Fruit fly (Drosophila melanogaster) whole organism, pupa: Measurements from ENCODE around the gene CG4270.

Source experiments
- CG10348 ChIP-seq: fragments of 200-800 bp; sonication (Bioruptor generic); IDR thresholded peaks from 2 replicates; pipeline ENCODE4 v1.3.6; 2022; ENCODE audit warnings: missing biosample characterization, missing genetic modification characterization
- CG12605 ChIP-seq: fragments of 200-800 bp; sonication (Bioruptor generic); IDR thresholded peaks from 2 replicates; pipeline ENCODE4 v1.3.6; 2022; ENCODE audit warnings: missing biosample characterization, missing genetic modification characterization
- CG13204 ChIP-seq: fragments of 200-800 bp; sonication (Bioruptor generic); optimal IDR thresholded peaks from 2 replicates; lab custom pipeline; 2018; ENCODE audit warnings: missing biosample characterization, mild to moderate bottlenecking, missing genetic modification characterization, moderate library complexity
- CG14655 ChIP-seq: fragments of 200-800 bp; sonication (Bioruptor generic); optimal IDR thresholded peaks from 3 replicates; lab custom pipeline; 2017; ENCODE audit warnings: mild to moderate bottlenecking, missing biosample characterization, missing genetic modification reagents, missing genetic modification characterization
- CG15710 ChIP-seq: fragments of 200-800 bp; sonication (Bioruptor generic); optimal IDR thresholded peaks from 2 replicates; lab custom pipeline; 2018; ENCODE audit warnings: missing biosample characterization, mild to moderate bottlenecking, missing genetic modification characterization, moderate library complexity
- CG17806 ChIP-seq: fragments of 200-800 bp; sonication (Bioruptor generic); optimal IDR thresholded peaks from 2 replicates; lab custom pipeline; 2018; ENCODE audit warnings: missing biosample characterization, mild to moderate bottlenecking, missing genetic modification characterization, moderate library complexity
- CG32121 ChIP-seq: fragments of 200-800 bp; sonication (Bioruptor generic); IDR thresholded peaks from 2 replicates; pipeline ENCODE4 v1.3.6; 2022; ENCODE audit warnings: missing biosample characterization, missing genetic modification characterization
- CG34367 ChIP-seq: fragments of 200-800 bp; sonication (Bioruptor generic); optimal IDR thresholded peaks from 2 replicates; lab custom pipeline; 2018; ENCODE audit warnings: missing biosample characterization, mild to moderate bottlenecking, missing genetic modification characterization
- CG4496 ChIP-seq: fragments of 200-800 bp; sonication (Bioruptor generic); IDR thresholded peaks from 3 replicates; pipeline ENCODE4 v1.3.6; 2022; ENCODE audit warnings: missing biosample characterization, missing genetic modification characterization
- CG8159 ChIP-seq: fragments of 200-800 bp; sonication (Bioruptor generic); optimal IDR thresholded peaks from 3 replicates; lab custom pipeline; 2018; ENCODE audit warnings: missing biosample characterization, mild to moderate bottlenecking, missing genetic modification characterization, moderate library complexity
- CG8301 ChIP-seq: fragments of 200-800 bp; sonication (Bioruptor generic); optimal IDR thresholded peaks from 2 replicates; lab custom pipeline; 2018; ENCODE audit warnings: missing biosample characterization, mild to moderate bottlenecking, missing genetic modification characterization
- CG9948 ChIP-seq: fragments of 200-800 bp; sonication (Bioruptor generic); optimal IDR thresholded peaks from 2 replicates; lab custom pipeline; 2018; ENCODE audit warnings: missing biosample characterization, mild to moderate bottlenecking, missing genetic modification characterization, moderate library complexity
- D1 ChIP-seq: fragments of 200-800 bp; sonication (Bioruptor generic); optimal IDR thresholded peaks from 2 replicates; lab custom pipeline; 2018; ENCODE audit warnings: missing biosample characterization, mild to moderate bottlenecking, missing genetic modification characterization, moderate library complexity
- EcR ChIP-seq: fragments of 200-800 bp; sonication (Bioruptor generic); optimal IDR thresholded peaks from 3 replicates; lab custom pipeline; 2019; ENCODE audit warnings: missing biosample characterization, missing genetic modification characterization, mild to moderate bottlenecking, moderate library complexity, missing genetic modification reagents
- Ets98B ChIP-seq: fragments of 200-800 bp; sonication (Bioruptor generic); IDR thresholded peaks from 2 replicates; pipeline ENCODE4 v1.3.6; 2022; ENCODE audit warnings: missing biosample characterization, missing genetic modification characterization
- Pif1A ChIP-seq: fragments of 200-800 bp; sonication (Bioruptor generic); optimal IDR thresholded peaks from 3 replicates; lab custom pipeline; 2016; ENCODE audit warnings: missing biosample characterization, missing genetic modification characterization
- Pif1B ChIP-seq: fragments of 200-800 bp; sonication (Bioruptor generic); optimal IDR thresholded peaks from 3 replicates; lab custom pipeline; 2016; ENCODE audit warnings: missing biosample characterization, missing genetic modification characterization
- Snoo ChIP-seq: fragments of 200-800 bp; sonication (Bioruptor generic); optimal IDR thresholded peaks from 3 replicates; lab custom pipeline; 2017; ENCODE audit warnings: missing biosample characterization, mild to moderate bottlenecking, missing genetic modification characterization, inconsistent platforms
- fd96Ca ChIP-seq: fragments of 200-800 bp; sonication (Bioruptor generic); IDR thresholded peaks from 3 replicates; pipeline ENCODE4 v1.3.6; 2022; ENCODE audit warnings: missing biosample characterization, missing genetic modification characterization
- gl ChIP-seq: fragments of 200-800 bp; sonication (Bioruptor generic); optimal IDR thresholded peaks from 2 replicates; lab custom pipeline; 2018; ENCODE audit warnings: missing biosample characterization, mild to moderate bottlenecking, missing genetic modification characterization
- rn ChIP-seq: fragments of 200-800 bp; sonication (Bioruptor generic); IDR thresholded peaks from 2 replicates; pipeline ENCODE4 v1.3.6; 2022; ENCODE audit warnings: missing biosample characterization, missing genetic modification characterization

The CG4270 gene

DNA sequence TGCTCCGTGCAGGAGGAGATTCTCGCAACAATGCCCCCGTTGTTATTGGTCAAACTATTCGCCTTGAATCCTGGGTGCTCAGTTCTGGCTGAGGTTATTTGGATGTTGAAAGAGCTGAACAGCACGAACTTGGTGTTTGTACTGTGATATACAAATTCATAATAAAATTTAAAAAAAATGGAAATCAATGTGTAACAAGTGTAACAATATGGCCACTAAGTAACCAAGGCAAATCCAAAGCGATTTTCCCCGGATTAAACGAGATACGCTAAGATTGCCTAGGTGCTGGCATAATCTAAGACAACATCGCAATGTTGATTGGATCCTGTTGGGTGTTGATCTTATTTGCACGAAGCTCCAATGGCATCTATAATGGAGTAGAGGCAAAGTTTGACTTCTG is 21.6 kb downstream of the CG4270 start, which contains the start of gene CG4271:
TSS of gene CG4271 (plus strand) at position 301 of the 400 bp plus-strand sequence.
- TF ChIP-seq CG15710 (tag; lab: Kevin White, UChicago) = no peak
- no peak for TF ChIP-seq Snoo
- no peak for TF ChIP-seq CG9948 (tag; lab: Kevin White, UChicago)
- no peak for TF ChIP-seq Ets98B
- TF ChIP-seq CG32121 (GFP tag; lab: Robert Waterston, UW) = no peak
- no peak for TF ChIP-seq Pif1B (GFP tag; lab: Kevin White, UChicago)
- no peak for TF ChIP-seq CG34367 (tag; lab: Kevin White, UChicago)
- no peak for TF ChIP-seq CG14655 (GFP tag; lab: Kevin White, UChicago)
- TF ChIP-seq CG4496 (GFP tag; lab: Robert Waterston, UW) = no peak
- no peak for TF ChIP-seq CG8301

DNA sequence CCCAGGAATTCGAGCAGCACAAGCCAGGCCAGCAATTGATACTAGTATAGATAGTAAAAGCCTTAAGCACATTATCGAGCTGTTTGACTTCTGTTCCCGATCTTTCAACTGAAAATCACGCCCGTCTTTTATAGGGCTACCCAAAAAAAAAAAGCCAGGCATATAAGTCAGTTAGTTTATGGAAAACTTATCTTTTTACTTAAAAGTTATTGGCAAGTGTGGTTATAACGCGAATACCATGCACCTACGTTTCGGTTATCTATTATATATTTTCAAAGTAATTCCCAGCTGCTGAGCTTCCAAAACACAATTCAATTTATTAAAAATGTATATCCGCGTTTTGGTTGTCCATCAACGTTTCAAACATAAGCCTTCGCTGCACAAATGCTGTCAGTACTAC is 23.5 kb downstream of the CG4270 start, which contains the start of gene CG31681:
TSS of gene CG31681 (minus strand) at position 101 of the 400 bp plus-strand sequence.
- TF ChIP-seq CG8301 = no peak
- no peak for TF ChIP-seq CG8159 (tag; lab: Kevin White, UChicago)
- no peak for TF ChIP-seq CG15710 (tag; lab: Kevin White, UChicago)
- no peak for TF ChIP-seq rn (GFP tag; lab: Robert Waterston, UW)
- no peak for TF ChIP-seq CG34367 (tag; lab: Kevin White, UChicago)
- no peak for TF ChIP-seq fd96Ca (GFP tag; lab: Robert Waterston, UW)
- no peak for TF ChIP-seq CG17806 (tag; lab: Kevin White, UChicago)

DNA sequence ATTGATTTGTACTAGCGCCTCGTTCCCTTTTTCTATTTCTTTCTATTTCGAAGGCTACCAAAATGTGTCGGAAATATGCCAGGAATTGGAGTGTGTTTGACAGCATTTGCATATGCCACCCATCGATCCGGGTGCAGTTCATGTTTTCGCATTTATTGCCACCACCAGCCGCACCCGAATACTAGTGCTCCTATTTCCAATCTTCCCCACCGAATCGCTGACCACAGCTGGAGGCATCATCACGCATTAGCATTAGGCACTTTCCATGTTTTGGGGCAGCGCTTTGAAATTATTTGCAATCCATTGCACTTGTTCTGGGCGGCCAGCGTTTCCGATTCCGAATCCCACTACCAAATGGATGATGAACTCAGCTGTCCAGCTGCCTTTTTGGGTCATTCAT is 24.6 kb downstream of the CG4270 start, which contains the start of gene CG42658:
TSS of gene CG42658 (minus strand) at position 101 of the 400 bp plus-strand sequence.
- no peak for TF ChIP-seq rn (GFP tag; lab: Robert Waterston, UW)
- no peak for TF ChIP-seq CG14655 (GFP tag; lab: Kevin White, UChicago)
- TF ChIP-seq CG13204 = no peak
- TF ChIP-seq CG4496 (GFP tag; lab: Robert Waterston, UW) = no peak
- TF ChIP-seq CG32121 (GFP tag; lab: Robert Waterston, UW) = no peak
- TF ChIP-seq gl = no peak
- TF ChIP-seq Pif1A (GFP tag; lab: Kevin White, UChicago) = no peak
- no peak for TF ChIP-seq CG12605 (GFP tag; lab: Robert Waterston, UW)
- TF ChIP-seq CG10348 = no peak
- TF ChIP-seq fd96Ca (GFP tag; lab: Robert Waterston, UW) = no peak
- TF ChIP-seq CG17806 (tag; lab: Kevin White, UChicago) = no peak
- TF ChIP-seq CG15710 (tag; lab: Kevin White, UChicago) = no peak
- no peak for TF ChIP-seq CG8301
- TF ChIP-seq Snoo = no peak

DNA sequence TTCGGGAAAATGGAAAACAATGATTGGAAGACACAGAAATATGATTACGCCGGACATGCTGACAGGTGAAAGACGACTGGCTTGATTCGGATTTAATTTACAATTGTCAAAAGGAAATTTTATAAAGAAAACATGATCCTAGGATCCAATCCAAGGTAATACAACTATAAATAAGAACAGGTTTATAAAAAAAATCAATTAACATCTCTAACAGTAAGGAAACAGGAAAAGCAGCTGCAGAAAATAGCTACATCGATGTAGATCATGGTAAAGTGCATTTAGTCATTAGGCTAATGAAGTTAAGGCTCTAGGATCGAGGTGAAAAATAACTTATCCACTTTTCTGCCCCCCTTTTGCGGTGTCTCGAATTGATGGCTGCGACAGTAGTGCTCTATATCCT is 26.1 kb downstream of the CG4270 start, which contains the start of gene CG17237:
TSS of gene CG17237 (minus strand) at position 101 of the 400 bp plus-strand sequence.
- TF ChIP-seq CG15710 (tag; lab: Kevin White, UChicago) (no peak), CG8301 (no peak), Pif1A (GFP tag; lab: Kevin White, UChicago) (no peak), CG32121 (GFP tag; lab: Robert Waterston, UW) (no peak), Snoo (no peak), EcR (GFP tag; lab: Kevin White, UChicago) (no peak), gl (no peak), fd96Ca (GFP tag; lab: Robert Waterston, UW) (no peak), CG9948 (tag; lab: Kevin White, UChicago) (no peak), rn (GFP tag; lab: Robert Waterston, UW) (no peak), D1 (tag; lab: Kevin White, UChicago) (no peak), CG8159 (tag; lab: Kevin White, UChicago) (no peak), CG14655 (GFP tag; lab: Kevin White, UChicago) (no peak), CG10348 (no peak), Ets98B (no peak), CG4496 (GFP tag; lab: Robert Waterston, UW) (no peak), Pif1B (GFP tag; lab: Kevin White, UChicago) (no peak), CG13204 (no peak)

DNA sequence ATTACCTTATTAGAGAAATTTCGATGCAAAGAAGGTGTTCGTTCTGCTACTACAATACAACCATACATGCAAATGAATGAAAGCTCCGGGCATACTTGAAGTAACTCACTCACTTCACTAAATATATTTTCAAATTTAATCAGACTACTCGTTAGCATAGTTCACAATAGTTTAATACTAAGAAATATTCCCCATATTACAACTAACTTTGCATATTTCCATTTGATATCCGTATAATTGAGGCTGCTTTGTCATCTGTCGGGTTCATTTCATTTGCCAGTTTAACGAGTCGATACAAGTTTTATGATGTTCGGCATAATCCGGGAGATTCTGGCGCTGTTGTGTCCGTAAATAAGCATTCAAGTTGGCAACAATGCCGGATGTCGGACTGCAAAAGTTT is 27.4 kb downstream of the CG4270 start, which contains the start of gene robl22E:
TSS of gene robl22E (minus strand) at position 101 of the 400 bp plus-strand sequence.
- no peak for TF ChIP-seq CG10348
- no peak for TF ChIP-seq CG8159 (tag; lab: Kevin White, UChicago)
- TF ChIP-seq CG12605 (GFP tag; lab: Robert Waterston, UW) = no peak
- TF ChIP-seq CG15710 (tag; lab: Kevin White, UChicago) = no peak
- TF ChIP-seq EcR (GFP tag; lab: Kevin White, UChicago) = no peak
- TF ChIP-seq CG13204 = no peak
- TF ChIP-seq D1 (tag; lab: Kevin White, UChicago) = no peak
- TF ChIP-seq CG8301 = no peak
- TF ChIP-seq gl = no peak
- no peak for TF ChIP-seq CG32121 (GFP tag; lab: Robert Waterston, UW)
- no peak for TF ChIP-seq CG17806 (tag; lab: Kevin White, UChicago)
- TF ChIP-seq Pif1A (GFP tag; lab: Kevin White, UChicago) = no peak
- no peak for TF ChIP-seq CG14655 (GFP tag; lab: Kevin White, UChicago)
- no peak for TF ChIP-seq fd96Ca (GFP tag; lab: Robert Waterston, UW)
- no peak for TF ChIP-seq CG9948 (tag; lab: Kevin White, UChicago)
- no peak for TF ChIP-seq rn (GFP tag; lab: Robert Waterston, UW)
- TF ChIP-seq Pif1B (GFP tag; lab: Kevin White, UChicago) = no peak

DNA sequence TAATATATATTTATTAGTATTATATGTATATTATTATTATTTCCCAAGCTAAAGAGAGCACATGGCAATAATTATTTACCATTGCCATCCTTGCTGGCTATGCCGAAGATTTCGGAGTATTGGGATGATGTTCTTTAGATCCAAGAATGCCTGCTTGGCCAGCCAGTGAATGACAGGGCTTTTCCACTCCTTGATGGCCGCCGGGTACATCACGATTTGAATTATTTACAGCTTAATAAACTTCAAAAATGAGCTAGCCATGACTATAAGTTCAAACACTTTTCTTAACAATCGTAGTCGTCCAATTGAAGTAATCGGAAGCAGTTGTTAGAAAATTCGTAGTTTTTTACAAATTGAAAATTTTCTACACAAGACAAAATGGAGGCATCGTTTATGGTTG is 36.6 kb downstream of the CG4270 start, which contains the start of gene CG31949:
TSS of gene CG31949 (plus strand) at position 301 of the 400 bp plus-strand sequence.
- no peak for TF ChIP-seq CG14655 (GFP tag; lab: Kevin White, UChicago)
- no peak for TF ChIP-seq Snoo
- TF ChIP-seq gl = no peak
- no peak for TF ChIP-seq CG9948 (tag; lab: Kevin White, UChicago)
- no peak for TF ChIP-seq CG4496 (GFP tag; lab: Robert Waterston, UW)
- TF ChIP-seq rn (GFP tag; lab: Robert Waterston, UW) = no peak
- no peak for TF ChIP-seq Ets98B
- no peak for TF ChIP-seq CG8159 (tag; lab: Kevin White, UChicago)
- TF ChIP-seq CG8301 = no peak
- no peak for TF ChIP-seq D1 (tag; lab: Kevin White, UChicago)
- no peak for TF ChIP-seq CG12605 (GFP tag; lab: Robert Waterston, UW)
- TF ChIP-seq CG17806 (tag; lab: Kevin White, UChicago) = no peak
- no peak for TF ChIP-seq CG32121 (GFP tag; lab: Robert Waterston, UW)
- no peak for TF ChIP-seq CG34367 (tag; lab: Kevin White, UChicago)
